Fruit fly (Drosophila melanogaster) whole organism: Measurements from ENCODE around the gene Nrt.

ENCODE experiments used
- CG8478 ChIP-seq: fragments of >200 bp; optimal IDR thresholded peaks from 2 replicates; lab custom pipeline; 2018; ENCODE audit warnings: inconsistent platforms
- Dll ChIP-seq: fragments of >200 bp; optimal IDR thresholded peaks from 2 replicates; lab custom pipeline; 2017
- EcR ChIP-seq, 2 experiments: fragments of >200 bp; optimal IDR thresholded peaks; 2 replicates each; lab custom pipeline; 2017; ENCODE audit warnings: missing biosample characterization in 2 of 2, missing genetic modification characterization in 2 of 2, missing genetic modification reagents in 2 of 2
- pan ChIP-seq: fragments of >200 bp; optimal IDR thresholded peaks from 2 replicates; lab custom pipeline; 2017
- psq ChIP-seq: fragments of >200 bp; optimal IDR thresholded peaks from 2 replicates; lab custom pipeline; 2017

- no peak for TF ChIP-seq CG8478 (lab: Kevin White, UChicago)
- TF ChIP-seq EcR (GFP tag; optimal IDR thresholded peaks at IDR 0.05; lab: Kevin White, UChicago): no peak
- TF ChIP-seq psq (lab: Kevin White, UChicago): no peak
- no peak for TF ChIP-seq Dll (lab: Kevin White, UChicago)
- no peak for TF ChIP-seq pan
Measured at dm6 chr3L:16746586-16747383, 19.1 kb upstream of the Nrt start.
